Fruit fly (Drosophila melanogaster) Kc167 (cell line): ENCODE results near the gene CG13984.

Experiments
- Myc ChIP-seq: fragments of >200 bp; optimal IDR thresholded peaks from 2 replicates; lab custom pipeline; 2017; ENCODE audit warnings: missing external identifiers
- Sin3A ChIP-seq: fragments of >200 bp; optimal IDR thresholded peaks from 2 replicates; lab custom pipeline; 2018; ENCODE audit warnings: missing external identifiers
- psq ChIP-seq: fragments of >200 bp; optimal IDR thresholded peaks from 2 replicates; lab custom pipeline; 2017; ENCODE audit warnings: missing external identifiers

dm6 chr2L:6341246-6341645 lies 32.6 kb downstream of the CG13984 start:
- TF ChIP-seq psq (no peak), Sin3A (lab: Kevin White, UChicago) (no peak), Myc (lab: Kevin White, UChicago) (no peak)
